Worm (Caenorhabditis elegans): ENCODE results near the gene F59A6.12.

DNA sequence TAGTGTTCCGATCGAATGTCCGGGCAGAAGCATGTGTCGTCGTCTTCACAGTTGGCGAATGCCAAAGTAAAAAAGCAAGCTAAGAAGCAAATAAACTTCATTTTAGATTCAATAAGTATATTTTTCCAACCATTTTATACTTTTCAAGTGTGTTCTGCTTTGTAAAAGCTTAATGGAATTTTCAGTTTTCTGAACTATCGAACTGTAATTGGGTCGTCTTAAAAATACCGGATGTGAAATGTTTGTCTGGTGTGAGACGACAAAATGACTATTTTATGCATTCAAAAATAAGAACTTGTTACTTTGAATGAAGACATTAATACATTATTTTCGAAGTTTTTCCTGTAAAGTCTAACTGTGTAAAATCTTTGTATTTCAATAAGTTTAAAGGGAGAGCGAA, 13.2 kb downstream of the F59A6.12 start, which contains the start of gene F59A6.11:
- TF ChIP-seq skn-1 (tag; optimal IDR thresholded peaks at IDR 0.05) (no peak), peb-1 (tag; optimal IDR thresholded peaks at IDR 0.05) (no peak), lsy-2 (tag; optimal IDR thresholded peaks at IDR 0.05) (no peak), ztf-11 (tag; optimal IDR thresholded peaks at IDR 0.05) (no peak)
